Worm (Caenorhabditis elegans): Measurements from ENCODE around the gene T08H10.3.

The T08H10.3 gene

DNA sequence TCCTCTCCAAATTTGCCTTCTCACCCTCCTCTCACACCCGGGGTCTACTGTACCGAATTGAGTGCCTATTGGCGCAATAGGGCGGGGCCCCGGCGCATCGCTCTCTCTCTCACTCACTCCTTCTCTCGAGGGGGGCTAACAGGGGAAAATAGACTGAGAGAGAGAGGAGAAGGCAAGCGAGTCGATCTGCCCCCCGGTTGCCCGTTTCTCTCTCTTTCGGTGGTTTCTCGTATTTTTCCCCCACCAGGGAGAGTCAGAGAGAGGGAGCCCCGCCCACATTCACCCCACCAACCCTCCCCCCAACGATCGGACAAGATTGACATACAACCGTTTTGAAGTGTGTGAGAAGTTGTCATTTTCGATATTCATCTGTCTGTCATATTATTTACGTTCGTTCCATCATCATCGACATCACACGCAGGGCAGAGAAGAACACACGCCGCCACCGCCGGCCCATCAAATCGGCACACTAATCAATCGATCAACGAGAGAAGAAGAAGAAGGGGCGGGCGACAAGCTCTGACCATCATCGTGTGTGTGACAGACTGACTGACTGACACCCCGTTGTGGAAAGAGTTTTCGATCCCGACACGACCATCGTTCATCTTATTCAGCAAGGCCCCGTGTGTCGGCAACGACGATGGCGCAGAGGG, 28.1 kb downstream of the T08H10.3 start (continued):
- no peak for TF ChIP-seq ceh-14 (tag; optimal IDR thresholded peaks at IDR 0.05)
- TF ChIP-seq elt-4 (tag; optimal IDR thresholded peaks at IDR 0.05) = no peak
- no peak for TF ChIP-seq fax-1 (tag; optimal IDR thresholded peaks at IDR 0.05)
- TF ChIP-seq ceh-6 (GFP tag; optimal IDR thresholded peaks at IDR 0.05) = peak; percentile 1
- no peak for TF ChIP-seq che-1 (tag; optimal IDR thresholded peaks at IDR 0.05)
- TF ChIP-seq ceh-22 (tag; optimal IDR thresholded peaks at IDR 0.05) = no peak
- peak; percentile 100 for TF ChIP-seq unc-55 (GFP tag; optimal IDR thresholded peaks at IDR 0.05)
- no peak for TF ChIP-seq ceh-2 (tag; optimal IDR thresholded peaks at IDR 0.05)
- peak; percentile 18 for TF ChIP-seq ref-2 (tag; optimal IDR thresholded peaks at IDR 0.05)
- no peak for TF ChIP-seq syd-9 (tag; optimal IDR thresholded peaks at IDR 0.05)

DNA sequence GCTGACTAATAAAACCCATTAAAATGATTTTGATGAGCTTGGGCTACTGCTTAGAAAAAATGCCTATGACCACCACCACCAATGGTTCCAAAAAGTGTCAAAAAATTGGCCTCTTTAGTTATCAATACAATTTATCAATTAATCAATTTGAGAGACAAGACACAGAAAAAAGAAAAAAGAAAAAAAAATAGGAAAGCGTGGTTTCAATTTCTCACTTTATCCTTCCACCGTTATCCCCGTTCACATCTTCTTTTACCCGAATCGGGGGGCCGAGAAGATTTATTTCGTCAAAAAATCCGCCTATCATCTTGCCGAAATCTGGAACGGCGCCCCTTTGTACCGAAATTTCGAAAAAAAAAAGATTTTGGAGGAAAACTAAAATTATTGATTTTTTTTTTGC, 29.5 kb downstream of the T08H10.3 start:
- no peak for TF ChIP-seq madf-2 (tag; optimal IDR thresholded peaks at IDR 0.05)
- no peak for TF ChIP-seq unc-55 (GFP tag; optimal IDR thresholded peaks at IDR 0.05)
- no peak for TF ChIP-seq C08G9.2 (tag; optimal IDR thresholded peaks at IDR 0.05)
- TF ChIP-seq pat-9 (tag; optimal IDR thresholded peaks at IDR 0.05) = no peak
- TF ChIP-seq ceh-31 (tag; optimal IDR thresholded peaks at IDR 0.05) = no peak
- no peak for TF ChIP-seq fkh-6 (tag; optimal IDR thresholded peaks at IDR 0.05)
- TF ChIP-seq ceh-19 (GFP tag; optimal IDR thresholded peaks at IDR 0.05) = no peak
- no peak for TF ChIP-seq pros-1 (tag; optimal IDR thresholded peaks at IDR 0.05)
- TF ChIP-seq unc-86 (tag; optimal IDR thresholded peaks at IDR 0.05) = no peak
- no peak for TF ChIP-seq fkh-10 (GFP tag; optimal IDR thresholded peaks at IDR 0.05)
- TF ChIP-seq elt-2 (tag; optimal IDR thresholded peaks at IDR 0.05) = no peak
- no peak for TF ChIP-seq nhr-11 (tag; optimal IDR thresholded peaks at IDR 0.05)
- TF ChIP-seq pax-1 (tag; optimal IDR thresholded peaks at IDR 0.05) = no peak

DNA sequence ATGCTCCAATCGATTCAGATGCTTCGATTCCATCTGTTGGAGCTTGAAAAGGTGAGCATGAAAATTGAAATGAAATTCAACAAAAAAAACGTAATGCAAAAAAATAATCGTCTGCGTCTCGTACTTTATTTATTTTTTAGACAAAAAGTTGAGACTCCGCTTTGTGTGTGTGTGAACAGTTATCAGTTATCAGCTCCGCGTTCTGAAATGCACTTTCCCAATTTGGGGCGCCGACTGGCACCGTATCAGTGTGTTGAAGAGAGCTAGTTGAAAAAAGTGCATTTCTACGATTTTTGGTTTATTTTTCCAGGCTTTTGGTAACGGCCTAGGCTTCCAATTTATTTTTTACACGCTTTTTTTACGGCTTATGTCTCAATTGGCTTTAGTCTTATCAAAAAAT, 30.8 kb downstream of the T08H10.3 start:
- TF ChIP-seq tbx-2 (tag; optimal IDR thresholded peaks at IDR 0.05) (no peak), unc-3 (GFP tag; conservative IDR thresholded peaks at IDR 0.05) (no peak), unc-3 (tag; optimal IDR thresholded peaks at IDR 0.05) (no peak), sox-4 (tag; optimal IDR thresholded peaks at IDR 0.05) (no peak)

DNA sequence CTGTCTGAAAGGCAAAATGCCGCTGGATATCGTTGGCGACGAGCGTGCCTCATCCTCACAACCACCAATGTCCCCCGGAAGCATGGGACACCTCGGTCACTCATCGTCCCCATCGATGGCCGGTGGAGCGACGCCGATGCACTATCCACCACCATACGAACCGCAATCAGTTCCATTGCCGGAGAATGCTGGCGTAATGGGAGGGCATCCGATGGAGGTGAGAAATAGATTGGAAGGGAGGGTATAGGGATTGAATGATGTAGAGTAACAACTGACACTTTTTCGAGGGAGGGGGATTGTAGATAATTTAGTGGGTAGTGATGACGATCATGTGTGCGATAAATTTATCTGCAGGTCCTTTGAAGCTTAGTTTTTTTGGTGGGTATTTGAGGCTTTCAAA, 31.5 kb downstream of the T08H10.3 start:
- TF ChIP-seq ceh-34 (tag; optimal IDR thresholded peaks at IDR 0.05) = no peak
- no peak for TF ChIP-seq lin-11 (tag; optimal IDR thresholded peaks at IDR 0.05)
- TF ChIP-seq hlh-13 (GFP tag; optimal IDR thresholded peaks at IDR 0.05) = no peak
- TF ChIP-seq ceh-22 (tag; optimal IDR thresholded peaks at IDR 0.05) = no peak
- TF ChIP-seq zip-5 (tag; optimal IDR thresholded peaks at IDR 0.05) = no peak
- no peak for TF ChIP-seq dve-1 (tag; optimal IDR thresholded peaks at IDR 0.05)
- peak; percentile 74 for TF ChIP-seq unc-55 (GFP tag; optimal IDR thresholded peaks at IDR 0.05)
- TF ChIP-seq lim-6 (tag; optimal IDR thresholded peaks at IDR 0.05) = no peak
- TF ChIP-seq ceh-24 (tag; optimal IDR thresholded peaks at IDR 0.05) = no peak
- no peak for TF ChIP-seq pag-3 (tag; optimal IDR thresholded peaks at IDR 0.05; ENCODE audit: borderline replicate concordance)
- TF ChIP-seq sdc-2 (tag; optimal IDR thresholded peaks at IDR 0.05) = no peak
- TF ChIP-seq rnt-1 (tag; optimal IDR thresholded peaks at IDR 0.05) = peak; percentile 29
- TF ChIP-seq C38D4.7 (GFP tag; optimal IDR thresholded peaks at IDR 0.05) = no peak
- peak; percentile 8 for TF ChIP-seq ceh-18 (tag; optimal IDR thresholded peaks at IDR 0.05)
- no peak for TF ChIP-seq hlh-30 (tag; optimal IDR thresholded peaks at IDR 0.05; ENCODE audit: insufficient read depth)
- TF ChIP-seq K09A11.1 (tag; optimal IDR thresholded peaks at IDR 0.05; ENCODE audit: insufficient read depth) = no peak
- no peak for TF ChIP-seq ahr-1 (tag; optimal IDR thresholded peaks at IDR 0.05)
- TF ChIP-seq mec-3 (tag; optimal IDR thresholded peaks at IDR 0.05; ENCODE audit: borderline replicate concordance) = no peak
- TF ChIP-seq ceh-2 (tag; optimal IDR thresholded peaks at IDR 0.05) = no peak
- TF ChIP-seq ceh-9 (tag; optimal IDR thresholded peaks at IDR 0.05) = no peak
- no peak for TF ChIP-seq unc-42 (tag; optimal IDR thresholded peaks at IDR 0.05)
- no peak for TF ChIP-seq syd-9 (tag; optimal IDR thresholded peaks at IDR 0.05)

Data from whole organism, late embryonic.